Worm (Caenorhabditis elegans): Measurements from ENCODE around the gene dyf-4.

DNA sequence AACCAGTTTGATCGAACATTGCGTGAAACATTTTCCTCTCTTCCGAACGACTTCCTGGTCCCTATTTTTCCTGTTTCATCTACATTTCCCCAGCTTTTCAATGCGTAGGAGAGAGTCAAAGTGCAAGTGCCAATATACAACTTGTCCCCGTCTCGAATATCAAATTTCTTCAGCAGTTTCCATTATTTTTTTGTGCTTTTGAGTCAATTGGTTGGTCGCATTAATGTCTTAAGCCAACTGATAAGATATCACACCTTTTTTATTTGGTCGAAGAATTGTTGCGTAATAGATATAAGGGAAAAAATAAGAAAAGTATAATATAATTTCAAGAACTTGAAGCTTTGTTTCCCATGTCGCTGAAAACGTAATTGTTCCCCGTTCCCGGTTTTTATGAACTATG lies 6.8 kb upstream of the dyf-4 start:
- no peak for TF ChIP-seq ceh-82 (tag; optimal IDR thresholded peaks at IDR 0.05)
- TF ChIP-seq R02D3.7 (tag; optimal IDR thresholded peaks at IDR 0.05) = no peak
- TF ChIP-seq ztf-11 (tag; optimal IDR thresholded peaks at IDR 0.05) = no peak
- no peak for TF ChIP-seq lsy-2 (tag; optimal IDR thresholded peaks at IDR 0.05)
- TF ChIP-seq snpc-4 (tag; optimal IDR thresholded peaks at IDR 0.05) = no peak
- TF ChIP-seq ama-1 (optimal IDR thresholded peaks at IDR 0.05) = no peak
- TF ChIP-seq ztf-4 (tag; optimal IDR thresholded peaks at IDR 0.05) = no peak
- no peak for TF ChIP-seq nhr-237 (tag; optimal IDR thresholded peaks at IDR 0.05)
- no peak for TF ChIP-seq nhr-10 (tag; optimal IDR thresholded peaks at IDR 0.05)

All from whole organism, L2 larva.